Worm (Caenorhabditis elegans): ENCODE data around the gene twk-49.

The twk-49 gene

ce11 chrII:6475180-6475737, 23.7 kb downstream of the twk-49 start, which contains the start of gene T28D9.16:
Gene T28D9.16 (plus strand): TSS chrII:6475687.
- no peak for TF ChIP-seq zip-8 (tag; optimal IDR thresholded peaks at IDR 0.05)
- no peak for TF ChIP-seq elt-3 (tag; optimal IDR thresholded peaks at IDR 0.05)
- no peak for TF ChIP-seq bed-3 (GFP tag; optimal IDR thresholded peaks at IDR 0.05)

- no peak for TF ChIP-seq ham-2 (GFP tag; optimal IDR thresholded peaks at IDR 0.05)
- no peak for TF ChIP-seq lsy-2 (tag; optimal IDR thresholded peaks at IDR 0.05)
- TF ChIP-seq blmp-1 (tag; optimal IDR thresholded peaks at IDR 0.05), result no peak
- no peak for TF ChIP-seq pha-4 (tag; optimal IDR thresholded peaks at IDR 0.05)
- TF ChIP-seq zip-8 (tag; optimal IDR thresholded peaks at IDR 0.05), result no peak
- no peak for TF ChIP-seq sem-2 (GFP tag; optimal IDR thresholded peaks at IDR 0.05)
- TF ChIP-seq elt-1 (tag; optimal IDR thresholded peaks at IDR 0.05; ENCODE audit: borderline replicate concordance, insufficient read depth), result no peak
- TF ChIP-seq ztf-11 (tag; optimal IDR thresholded peaks at IDR 0.05), result no peak
- TF ChIP-seq mls-2 (tag; optimal IDR thresholded peaks at IDR 0.05), result no peak
- TF ChIP-seq elt-3 (tag; optimal IDR thresholded peaks at IDR 0.05), result no peak
- TF ChIP-seq mep-1 (tag; optimal IDR thresholded peaks at IDR 0.05), result no peak
- TF ChIP-seq flh-1 (GFP tag; optimal IDR thresholded peaks at IDR 0.05), result no peak
- TF ChIP-seq lin-13 (tag; optimal IDR thresholded peaks at IDR 0.05), result no peak
- no peak for TF ChIP-seq ceh-43 (GFP tag; optimal IDR thresholded peaks at IDR 0.05)
- no peak for TF ChIP-seq unc-62 (GFP tag; optimal IDR thresholded peaks at IDR 0.05)
- no peak for TF ChIP-seq nhr-237 (tag; optimal IDR thresholded peaks at IDR 0.05)
- no peak for TF ChIP-seq nhr-2 (tag; optimal IDR thresholded peaks at IDR 0.05)
- no peak for TF ChIP-seq ceh-83 (GFP tag; optimal IDR thresholded peaks at IDR 0.05)
- TF ChIP-seq drap-1 (GFP tag; optimal IDR thresholded peaks at IDR 0.05), result no peak
- no peak for TF ChIP-seq tbx-8 (GFP tag; optimal IDR thresholded peaks at IDR 0.05)
These were observed 28.0 kb downstream of the twk-49 start, which contains the start of gene dgk-5 for ce11 chrII:6470985-6471384. Gene dgk-5 (minus strand): TSS chrII:6471085.

- TF ChIP-seq unc-39 (tag; optimal IDR thresholded peaks at IDR 0.05) (no peak), mab-5 (tag; optimal IDR thresholded peaks at IDR 0.05) (no peak), ces-1 (GFP tag; optimal IDR thresholded peaks at IDR 0.05) (no peak), unc-120 (tag; optimal IDR thresholded peaks at IDR 0.05; ENCODE audit: poor library complexity, severe bottlenecking) (no peak), elt-1 (tag; optimal IDR thresholded peaks at IDR 0.05; ENCODE audit: borderline replicate concordance, insufficient read depth) (no peak), ceh-39 (tag; optimal IDR thresholded peaks at IDR 0.05) (no peak), nhr-12 (tag; optimal IDR thresholded peaks at IDR 0.05) (no peak), M03D4.4 (tag; optimal IDR thresholded peaks at IDR 0.05) (no peak), nhr-28 (tag; optimal IDR thresholded peaks at IDR 0.05) (no peak), mep-1 (tag; optimal IDR thresholded peaks at IDR 0.05) (no peak), ham-2 (GFP tag; optimal IDR thresholded peaks at IDR 0.05) (no peak), nhr-2 (tag; optimal IDR thresholded peaks at IDR 0.05) (no peak), cnd-1 (tag; optimal IDR thresholded peaks at IDR 0.05) (no peak), sptf-1 (tag; optimal IDR thresholded peaks at IDR 0.05) (no peak)
These were observed 29.6 kb downstream of the twk-49 start for ce11 chrII:6469340-6469739.

ce11 chrII:6454671-6455070, 44.3 kb downstream of the twk-49 start, which contains the start of gene aptf-1:
Gene aptf-1 (plus strand): TSS chrII:6454971.
- TF ChIP-seq elt-3 (tag; optimal IDR thresholded peaks at IDR 0.05), result no peak
- no peak for TF ChIP-seq nhr-2 (tag; optimal IDR thresholded peaks at IDR 0.05)
- TF ChIP-seq tbx-8 (GFP tag; optimal IDR thresholded peaks at IDR 0.05), result no peak
- TF ChIP-seq lin-32 (GFP tag; optimal IDR thresholded peaks at IDR 0.05), result no peak

- TF ChIP-seq cnd-1 (tag; optimal IDR thresholded peaks at IDR 0.05) (no peak), mls-2 (tag; optimal IDR thresholded peaks at IDR 0.05) (peak; percentile 19), pha-4 (tag; optimal IDR thresholded peaks at IDR 0.05) (peak; percentile 40), bed-3 (GFP tag; optimal IDR thresholded peaks at IDR 0.05) (no peak), lin-13 (tag; optimal IDR thresholded peaks at IDR 0.05) (peak; percentile 59), unc-120 (tag; optimal IDR thresholded peaks at IDR 0.05; ENCODE audit: poor library complexity, severe bottlenecking) (peak; percentile 31), hlh-1 (tag; optimal IDR thresholded peaks at IDR 0.05) (peak; percentile 60), ceh-83 (GFP tag; optimal IDR thresholded peaks at IDR 0.05) (no peak), lsy-2 (tag; optimal IDR thresholded peaks at IDR 0.05) (peak; percentile 2), ztf-11 (tag; optimal IDR thresholded peaks at IDR 0.05) (no peak), ceh-39 (tag; optimal IDR thresholded peaks at IDR 0.05) (peak; percentile 43), nhr-237 (tag; optimal IDR thresholded peaks at IDR 0.05) (peak; percentile 38), mab-5 (tag; optimal IDR thresholded peaks at IDR 0.05) (no peak), mep-1 (tag; optimal IDR thresholded peaks at IDR 0.05) (peak; percentile 72), ces-1 (GFP tag; optimal IDR thresholded peaks at IDR 0.05) (peak; percentile 90)
These were observed 45.6 kb downstream of the twk-49 start, which contains the start of gene atg-16.2 for ce11 chrII:6453341-6453806. Gene atg-16.2 (minus strand): TSS chrII:6453391.

Data from whole organism, mixed stage, embryonic.